Fruit fly (Drosophila melanogaster): Measurements from ENCODE around the gene bor.

- no peak for TF ChIP-seq Myc (optimal IDR thresholded peaks at IDR 0.05)
- TF ChIP-seq insv (optimal IDR thresholded peaks at IDR 0.05): no peak
- TF ChIP-seq psq (optimal IDR thresholded peaks at IDR 0.05): no peak
- no peak for TF ChIP-seq Sin3A (optimal IDR thresholded peaks at IDR 0.05)
- TF ChIP-seq h (optimal IDR thresholded peaks at IDR 0.05): no peak
Measured at dm6 chr3R:16230080-16230670, 33.7 kb downstream of the bor start.
